Worm (Caenorhabditis elegans): ENCODE data around the gene F22E12.1.

F22E12.1 gene

DNA sequence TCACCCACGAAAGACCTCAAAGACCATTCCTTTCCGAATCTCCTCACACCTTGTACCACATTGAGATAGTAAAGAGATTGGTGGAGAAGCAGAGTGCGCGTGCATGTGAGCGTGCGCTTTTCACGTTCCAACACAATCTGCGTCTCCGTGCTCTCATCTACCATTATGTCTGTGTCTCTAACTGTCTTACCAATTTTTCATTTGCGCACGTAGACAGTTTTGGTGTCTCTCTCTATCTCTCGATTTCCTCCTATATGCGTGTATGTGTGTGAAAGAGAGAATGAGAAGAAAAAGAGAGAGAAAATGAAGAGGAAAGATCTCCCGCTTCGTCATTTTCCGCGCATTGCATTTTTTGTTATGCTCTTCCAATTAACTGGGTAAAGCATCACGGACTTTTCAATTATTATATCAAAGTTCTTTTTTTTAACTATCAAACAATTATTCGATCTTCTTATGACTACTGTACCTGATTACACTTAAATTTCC is 9.5 kb upstream of the F22E12.1 start (continued):
- no peak for TF ChIP-seq hlh-17 (GFP tag; optimal IDR thresholded peaks at IDR 0.05; ENCODE audit: borderline replicate concordance)
- TF ChIP-seq tbx-2 (tag; optimal IDR thresholded peaks at IDR 0.05), result peak; percentile 95
- peak; percentile 93 for TF ChIP-seq nhr-19 (GFP tag; conservative IDR thresholded peaks at IDR 0.05)
- TF ChIP-seq nhr-237 (tag; optimal IDR thresholded peaks at IDR 0.05), result peak; percentile 96
- TF ChIP-seq Y116A8C.19 (tag; optimal IDR thresholded peaks at IDR 0.05; ENCODE audit: borderline replicate concordance), result no peak
- TF ChIP-seq C16A3.4 (tag; optimal IDR thresholded peaks at IDR 0.05), result peak; percentile 95

ce11 chrV:10465478-10465877 is 8.3 kb upstream of the F22E12.1 start:
- TF ChIP-seq ceh-8 (GFP tag; optimal IDR thresholded peaks at IDR 0.05) (peak; percentile 90), hlh-4 (tag; optimal IDR thresholded peaks at IDR 0.05) (peak; percentile 98), lsy-2 (tag; optimal IDR thresholded peaks at IDR 0.05) (peak in 1 of 2 experiments; percentile 38), ceh-88 (GFP tag; IDR thresholded peaks at IDR 0.05) (0 out of 2 replicates have a peak, but pooled peaks have one; percentile 33), sox-4 (tag; optimal IDR thresholded peaks at IDR 0.05) (no peak), fkh-4 (tag; optimal IDR thresholded peaks at IDR 0.05; ENCODE audit: borderline replicate concordance) (no peak), hpl-2 (GFP tag; optimal IDR thresholded peaks at IDR 0.05) (no peak), nhr-85 (tag) (peak; percentile 6), lir-3 (tag; optimal IDR thresholded peaks at IDR 0.05; ENCODE audit: poor library complexity) (peak; percentile 42), nhr-84 (tag; optimal IDR thresholded peaks at IDR 0.05) (no peak), nhr-20 (tag; optimal IDR thresholded peaks at IDR 0.05) (peak; percentile 51), pax-3 (tag; optimal IDR thresholded peaks at IDR 0.05) (peak; percentile 2), lin-14 (GFP tag; optimal IDR thresholded peaks at IDR 0.05) (peak; percentile 71), swsn-7 (tag; optimal IDR thresholded peaks at IDR 0.05) (peak; percentile 34), nhr-71 (tag; optimal IDR thresholded peaks at IDR 0.05) (peak; percentile 84), fkh-8 (tag; optimal IDR thresholded peaks at IDR 0.05) (peak; percentile 80), unc-30 (tag; optimal IDR thresholded peaks at IDR 0.05) (no peak), dsc-1 (tag; optimal IDR thresholded peaks at IDR 0.05) (peak; percentile 85), hlh-17 (GFP tag; optimal IDR thresholded peaks at IDR 0.05; ENCODE audit: borderline replicate concordance) (no peak), nhr-47 (tag; optimal IDR thresholded peaks at IDR 0.05) (peak; percentile 73), lin-15B (tag; optimal IDR thresholded peaks at IDR 0.05) (no peak), efl-1 (optimal IDR thresholded peaks at IDR 0.05) (no peak), efl-1 (GFP tag; optimal IDR thresholded peaks at IDR 0.05 in 1 of 2) (peak in 1 of 2 experiments; percentile 7), vab-15 (tag; optimal IDR thresholded peaks at IDR 0.05) (no peak)

- TF ChIP-seq nhr-76 (tag; optimal IDR thresholded peaks at IDR 0.05) (no peak), isw-1 (GFP tag; IDR thresholded peaks at IDR 0.05) (no peak), xbp-1 (tag; optimal IDR thresholded peaks at IDR 0.05) (no peak), lsy-2 (tag; optimal IDR thresholded peaks at IDR 0.05) (peak in 1 of 2 experiments; percentile 12), alr-1 (tag; optimal IDR thresholded peaks at IDR 0.05; ENCODE audit: borderline replicate concordance) (no peak), nhr-71 (tag; optimal IDR thresholded peaks at IDR 0.05) (no peak), lin-14 (GFP tag; optimal IDR thresholded peaks at IDR 0.05) (peak; percentile 41), fkh-8 (tag; optimal IDR thresholded peaks at IDR 0.05) (peak; percentile 33), tbx-2 (tag; optimal IDR thresholded peaks at IDR 0.05) (no peak), unc-30 (tag; optimal IDR thresholded peaks at IDR 0.05) (no peak), unc-86 (tag; optimal IDR thresholded peaks at IDR 0.05) (no peak), nhr-12 (tag; optimal IDR thresholded peaks at IDR 0.05) (no peak), fos-1 (tag; optimal IDR thresholded peaks at IDR 0.05) (no peak), pax-3 (tag; optimal IDR thresholded peaks at IDR 0.05) (no peak), hlh-4 (tag; optimal IDR thresholded peaks at IDR 0.05) (no peak), ceh-88 (GFP tag; IDR thresholded peaks at IDR 0.05) (no peak)
Observed at ce11 chrV:10464746-10465145, 7.6 kb upstream of the F22E12.1 start.

DNA sequence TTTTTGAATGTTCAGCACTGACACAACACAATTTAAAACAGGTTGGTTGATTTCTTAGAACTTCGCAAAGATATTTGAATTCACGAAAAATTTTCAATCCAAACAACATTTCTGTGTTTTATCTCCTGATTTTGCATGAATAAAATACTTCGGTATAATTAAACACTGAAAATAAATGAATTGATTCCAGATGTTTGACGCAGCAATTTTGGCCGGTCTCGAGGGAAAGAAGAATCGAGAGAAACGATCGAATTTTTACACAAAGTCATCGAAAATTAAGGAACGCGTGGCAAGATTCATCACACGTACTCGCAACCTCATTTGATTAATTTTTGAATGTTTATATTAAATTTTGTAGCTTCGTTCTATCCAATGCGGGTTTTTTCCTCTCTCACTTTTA is 7.0 kb upstream of the F22E12.1 start:
- TF ChIP-seq lir-3 (tag; optimal IDR thresholded peaks at IDR 0.05; ENCODE audit: poor library complexity) (no peak), nhr-85 (tag) (peak; percentile 61), F16B12.6 (tag; optimal IDR thresholded peaks at IDR 0.05) (no peak), nhr-47 (tag; optimal IDR thresholded peaks at IDR 0.05) (no peak), dsc-1 (tag; optimal IDR thresholded peaks at IDR 0.05) (peak; percentile 96), mdl-1 (tag; optimal IDR thresholded peaks at IDR 0.05) (no peak), fkh-4 (tag; optimal IDR thresholded peaks at IDR 0.05; ENCODE audit: borderline replicate concordance) (peak; percentile 87), pag-3 (tag; optimal IDR thresholded peaks at IDR 0.05; ENCODE audit: borderline replicate concordance, insufficient read depth) (no peak), nhr-237 (tag; optimal IDR thresholded peaks at IDR 0.05) (no peak), fkh-10 (GFP tag; optimal IDR thresholded peaks at IDR 0.05) (no peak), ztf-4 (tag; optimal IDR thresholded peaks at IDR 0.05) (no peak), unc-130 (tag; optimal IDR thresholded peaks at IDR 0.05) (no peak)
